Fruit fly (Drosophila melanogaster) whole organism, adult: Measurements from ENCODE around the gene RpS25.
A peak's percentile ranks its signal among the peaks of the same experiment; 100 is the strongest.

ENCODE experiments used
- CG11617 ChIP-seq: fragments of 200-800 bp; sonication (Bioruptor generic); optimal IDR thresholded peaks from 2 replicates; lab custom pipeline; 2017; ENCODE audit warnings: mild to moderate bottlenecking, missing biosample characterization, missing genetic modification reagents, missing genetic modification characterization
- CG12768 ChIP-seq: fragments of 200-800 bp; sonication (Bioruptor generic); optimal IDR thresholded peaks from 2 replicates; lab custom pipeline; 2017; ENCODE audit warnings: missing biosample characterization, missing genetic modification characterization, mild to moderate bottlenecking, moderate library complexity, missing genetic modification reagents
- CG14711 ChIP-seq: fragments of 200-800 bp; sonication (Bioruptor generic); optimal IDR thresholded peaks from 2 replicates; lab custom pipeline; 2018; ENCODE audit warnings: missing biosample characterization, mild to moderate bottlenecking, missing genetic modification characterization, moderate library complexity
- CG1620 ChIP-seq: fragments of 200-800 bp; sonication (Bioruptor generic); optimal IDR thresholded peaks from 2 replicates; lab custom pipeline; 2016; ENCODE audit warnings: missing biosample characterization, missing genetic modification characterization
- CG33017 ChIP-seq: fragments of 200-800 bp; sonication (Bioruptor generic); optimal IDR thresholded peaks from 2 replicates; lab custom pipeline; 2018; ENCODE audit warnings: missing biosample characterization, mild to moderate bottlenecking, missing genetic modification characterization, moderate library complexity
- CG5204 ChIP-seq: fragments of 200-800 bp; sonication (Bioruptor generic); optimal IDR thresholded peaks from 2 replicates; lab custom pipeline; 2016; ENCODE audit warnings: missing biosample characterization, missing genetic modification characterization
- CG7045 ChIP-seq: fragments of 200-800 bp; sonication (Bioruptor generic); optimal IDR thresholded peaks from 2 replicates; lab custom pipeline; 2017; ENCODE audit warnings: missing biosample characterization, mild to moderate bottlenecking, missing genetic modification characterization
- CG7101 ChIP-seq: fragments of 200-800 bp; sonication (Bioruptor generic); optimal IDR thresholded peaks from 2 replicates; lab custom pipeline; 2018; ENCODE audit warnings: missing biosample characterization, mild to moderate bottlenecking, missing genetic modification characterization, moderate library complexity
- Clk ChIP-seq: fragments of 200-800 bp; sonication (Bioruptor generic); optimal IDR thresholded peaks from 2 replicates; lab custom pipeline; 2017; ENCODE audit warnings: missing biosample characterization, missing genetic modification characterization
- Crg-1 ChIP-seq: fragments of 200-800 bp; sonication (Bioruptor generic); optimal IDR thresholded peaks from 2 replicates; lab custom pipeline; 2016; ENCODE audit warnings: missing biosample characterization, missing genetic modification characterization
- Hr96 ChIP-seq: fragments of 200-800 bp; sonication (Bioruptor generic); optimal IDR thresholded peaks from 2 replicates; lab custom pipeline; 2016; ENCODE audit warnings: missing biosample characterization, missing genetic modification characterization
- Mnt ChIP-seq: fragments of 200-800 bp; sonication (Bioruptor generic); optimal IDR thresholded peaks from 2 replicates; lab custom pipeline; 2016; ENCODE audit warnings: missing biosample characterization, mild to moderate bottlenecking, missing genetic modification characterization
- bab1 ChIP-seq: fragments of 200-800 bp; sonication (Bioruptor generic); optimal IDR thresholded peaks from 3 replicates; lab custom pipeline; 2019; ENCODE audit warnings: missing biosample characterization, mild to moderate bottlenecking, missing genetic modification characterization, moderate library complexity
- cic ChIP-seq: fragments of 200-800 bp; sonication (Bioruptor generic); optimal IDR thresholded peaks from 2 replicates; lab custom pipeline; 2017; ENCODE audit warnings: missing biosample characterization, mild to moderate bottlenecking, missing genetic modification characterization, moderate library complexity
- cnc ChIP-seq, 2 experiments: fragments of >200 bp; optimal IDR thresholded peaks; 2 replicates each; lab custom pipeline; 2017
- kay ChIP-seq: fragments of 200-800 bp; sonication (Bioruptor generic); peaks from one replicate; lab custom pipeline; 2016; ENCODE audit warnings: missing biosample characterization, missing genetic modification characterization, borderline replicate concordance
- ovo ChIP-seq: fragments of 200-800 bp; sonication (Bioruptor generic); optimal IDR thresholded peaks from 2 replicates; lab custom pipeline; 2016; ENCODE audit warnings: missing biosample characterization, missing genetic modification characterization
- pad ChIP-seq: fragments of 200-800 bp; sonication (Bioruptor generic); optimal IDR thresholded peaks from 3 replicates; lab custom pipeline; 2017; ENCODE audit warnings: missing biosample characterization, missing genetic modification characterization, mild to moderate bottlenecking, moderate library complexity, missing genetic modification reagents
- tj ChIP-seq: fragments of 200-800 bp; sonication (Bioruptor generic); optimal IDR thresholded peaks from 3 replicates; lab custom pipeline; 2017; ENCODE audit warnings: missing biosample characterization, mild to moderate bottlenecking, missing genetic modification characterization, moderate library complexity
- toe ChIP-seq: fragments of 200-800 bp; sonication (Bioruptor generic); optimal IDR thresholded peaks from 2 replicates; lab custom pipeline; 2016; ENCODE audit warnings: missing biosample characterization, missing genetic modification characterization

RpS25 gene

DNA sequence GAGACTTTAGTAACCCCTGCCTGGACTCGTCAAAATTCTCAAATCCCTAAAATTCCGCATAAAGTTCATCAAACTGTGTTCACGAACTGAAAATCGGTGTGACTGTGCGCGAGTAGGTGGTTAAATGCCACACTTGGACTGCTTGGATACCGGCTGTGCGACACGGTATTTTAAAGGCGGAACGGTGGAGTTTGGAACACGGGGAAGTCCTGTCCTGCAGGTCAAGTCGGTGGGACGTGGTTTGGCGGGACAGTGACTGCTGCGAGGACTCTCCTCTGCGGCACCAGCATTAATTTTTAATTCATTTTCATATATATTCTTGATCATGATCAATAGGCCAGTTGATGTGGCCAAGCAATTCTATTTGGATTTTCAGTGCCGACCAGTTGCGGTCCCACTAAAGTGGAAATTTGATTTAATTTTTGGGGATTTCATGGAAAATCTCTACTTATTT is 18.9 kb upstream of the RpS25 start, which contains the start of the genes Arfip and CG17721:
Arfip (minus strand) TSS at position 96 of the 454 bp plus-strand sequence.
CG17721 (plus strand) TSS at position 223 of the 454 bp plus-strand sequence.
- TF ChIP-seq CG33017 (tag; lab: Kevin White, UChicago) (no peak), Clk (GFP tag; lab: Kevin White, UChicago) (no peak), toe (GFP tag; lab: Kevin White, UChicago) (no peak), CG14711 (no peak), tj (GFP tag; lab: Kevin White, UChicago) (no peak), CG11617 (GFP tag; lab: Kevin White, UChicago) (no peak), CG12768 (GFP tag; lab: Kevin White, UChicago) (no peak), kay (GFP tag; lab: Kevin White, UChicago) (no peak)

DNA sequence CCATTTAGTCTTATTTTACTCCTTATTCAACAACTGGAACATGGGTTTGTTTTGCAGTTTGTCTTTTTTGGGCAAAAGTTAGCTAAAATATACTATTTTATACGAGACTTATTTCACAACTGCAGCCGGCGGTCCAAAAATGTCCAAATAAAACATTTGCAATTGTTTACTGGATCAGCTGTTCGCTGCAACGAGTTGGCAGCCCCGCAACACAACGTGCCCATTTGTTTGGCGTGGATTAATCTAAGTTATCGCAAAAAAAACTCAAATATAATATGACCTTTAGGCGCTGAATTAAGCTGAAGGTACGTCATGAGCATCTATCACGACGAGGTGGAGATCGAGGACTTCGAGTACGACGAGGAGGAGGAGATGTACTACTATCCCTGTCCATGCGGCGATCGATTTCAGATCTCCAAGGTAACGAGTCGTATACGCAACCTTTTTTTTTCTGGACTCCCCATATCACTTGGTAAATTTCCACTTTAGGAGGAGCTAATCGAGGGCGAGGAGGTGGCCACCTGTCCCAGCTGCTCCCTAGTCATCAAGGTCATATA is 15.7 kb upstream of the RpS25 start, which contains the start of the genes CG17187 and Dph3:
CG17187 (minus strand) TSS at position 175 of the 557 bp plus-strand sequence.
Dph3 (plus strand) TSS at position 208 of the 557 bp plus-strand sequence.
- TF ChIP-seq CG33017 (tag; lab: Kevin White, UChicago) = no peak
- no peak for TF ChIP-seq tj (GFP tag; lab: Kevin White, UChicago)
- no peak for TF ChIP-seq CG1620 (GFP tag; lab: Kevin White, UChicago)
- TF ChIP-seq CG11617 (GFP tag; lab: Kevin White, UChicago) = no peak
- TF ChIP-seq toe (GFP tag; lab: Kevin White, UChicago) = no peak
- TF ChIP-seq CG7101 (tag; lab: Kevin White, UChicago) = no peak
- peak; percentile 80 for TF ChIP-seq Mnt (GFP tag; lab: Kevin White, UChicago)
- TF ChIP-seq bab1 (GFP tag; lab: Kevin White, UChicago) = peak; percentile 29
- TF ChIP-seq Clk (GFP tag; lab: Kevin White, UChicago) = no peak
- TF ChIP-seq cic (GFP tag; lab: Kevin White, UChicago) = no peak
- TF ChIP-seq Crg-1 (GFP tag; lab: Kevin White, UChicago) = no peak
- TF ChIP-seq CG12768 (GFP tag; lab: Kevin White, UChicago) = no peak
- TF ChIP-seq cnc (optimal IDR thresholded peaks at IDR 0.05; lab: Kevin White, UChicago) = no peak

DNA sequence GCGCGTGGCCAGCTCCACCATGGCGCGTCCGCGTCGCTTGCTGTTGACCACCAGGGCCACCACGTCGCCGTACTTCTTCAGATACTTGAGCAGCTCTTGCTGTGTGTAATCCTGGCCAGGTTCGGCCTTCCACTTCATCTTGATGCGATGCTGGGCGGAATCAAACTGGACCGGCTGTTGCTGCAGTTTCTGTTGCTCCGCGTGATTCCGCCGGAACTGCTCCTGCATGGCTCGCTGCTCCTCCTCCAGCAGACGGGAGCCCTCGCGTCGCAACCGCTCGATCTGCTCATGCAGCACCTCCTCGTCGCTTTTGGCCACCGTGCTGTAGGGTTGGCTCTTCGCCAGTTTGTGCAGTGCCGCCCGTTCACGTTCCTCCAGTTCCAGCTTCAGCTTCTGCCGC is 14.9 kb upstream of the RpS25 start:
- no peak for TF ChIP-seq CG5204
- no peak for TF ChIP-seq CG14711
- no peak for TF ChIP-seq Clk (GFP tag; lab: Kevin White, UChicago)
- TF ChIP-seq Mnt (GFP tag; lab: Kevin White, UChicago) = no peak
- no peak for TF ChIP-seq CG7101 (tag; lab: Kevin White, UChicago)
- no peak for TF ChIP-seq CG12768 (GFP tag; lab: Kevin White, UChicago)
- TF ChIP-seq pad (GFP tag; lab: Kevin White, UChicago) = no peak
- TF ChIP-seq Crg-1 (GFP tag; lab: Kevin White, UChicago) = no peak
- no peak for TF ChIP-seq Hr96 (GFP tag; lab: Kevin White, UChicago)

dm6 chr3R:11230392-11230791 is 14.3 kb upstream of the RpS25 start, which contains the start of gene GCC88:
Gene GCC88, minus strand, starts transcription at chr3R:11230600.
- TF ChIP-seq CG14711 = no peak
- no peak for TF ChIP-seq bab1 (GFP tag; lab: Kevin White, UChicago)
- TF ChIP-seq cnc (optimal IDR thresholded peaks at IDR 0.05; lab: Kevin White, UChicago) = no peak
- no peak for TF ChIP-seq cic (GFP tag; lab: Kevin White, UChicago)
- TF ChIP-seq ovo = no peak
- no peak for TF ChIP-seq CG33017 (tag; lab: Kevin White, UChicago)
- no peak for TF ChIP-seq toe (GFP tag; lab: Kevin White, UChicago)
- TF ChIP-seq Hr96 (GFP tag; lab: Kevin White, UChicago) = no peak
- no peak for TF ChIP-seq CG7101 (tag; lab: Kevin White, UChicago)

DNA sequence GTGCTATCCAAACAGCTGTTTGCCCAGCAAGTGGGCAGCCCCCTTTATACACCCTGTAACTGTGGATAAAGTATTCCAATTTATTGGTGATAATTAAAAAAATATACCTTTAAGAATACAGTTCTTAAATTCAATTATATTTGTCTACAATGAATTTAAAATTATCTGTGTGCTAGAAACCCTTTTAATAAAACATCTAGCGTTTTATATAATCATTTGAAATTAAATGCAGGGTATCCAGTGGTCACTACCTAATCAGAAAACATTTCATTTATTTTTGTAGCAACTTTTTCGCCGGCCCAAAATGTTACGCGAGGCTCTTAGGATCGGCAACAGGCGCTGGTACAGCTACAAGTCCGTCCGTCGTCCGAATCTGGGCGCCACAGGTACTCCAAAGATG is 10.4 kb upstream of the RpS25 start, which contains the start of gene CG17726:
CG17726 (plus strand) TSS at position 267 of the 400 bp plus-strand sequence.
- no peak for TF ChIP-seq toe (GFP tag; lab: Kevin White, UChicago)
- TF ChIP-seq CG7101 (tag; lab: Kevin White, UChicago) = peak; percentile 99
- TF ChIP-seq ovo = peak; percentile 87
- peak; percentile 92 for TF ChIP-seq Crg-1 (GFP tag; lab: Kevin White, UChicago)
- no peak for TF ChIP-seq Hr96 (GFP tag; lab: Kevin White, UChicago)
- TF ChIP-seq cnc (optimal IDR thresholded peaks at IDR 0.05; lab: Kevin White, UChicago) = no peak
- peak; percentile 91 for TF ChIP-seq CG7045 (GFP tag; lab: Kevin White, UChicago)
- peak; percentile 97 for TF ChIP-seq CG14711
- TF ChIP-seq Mnt (GFP tag; lab: Kevin White, UChicago) = peak; percentile 69
- peak; percentile 98 for TF ChIP-seq bab1 (GFP tag; lab: Kevin White, UChicago)
- no peak for TF ChIP-seq CG5204
- TF ChIP-seq pad (GFP tag; lab: Kevin White, UChicago) = peak; percentile 66
- peak; percentile 99 for TF ChIP-seq CG33017 (tag; lab: Kevin White, UChicago)
- no peak for TF ChIP-seq Clk (GFP tag; lab: Kevin White, UChicago)
- TF ChIP-seq CG1620 (GFP tag; lab: Kevin White, UChicago) = peak; percentile 87
- peak; percentile 89 for TF ChIP-seq CG12768 (GFP tag; lab: Kevin White, UChicago)
- TF ChIP-seq CG11617 (GFP tag; lab: Kevin White, UChicago) = peak; percentile 95
- peak; percentile 62 for TF ChIP-seq cic (GFP tag; lab: Kevin White, UChicago)
- TF ChIP-seq kay (GFP tag; lab: Kevin White, UChicago) = no peak
- TF ChIP-seq tj (GFP tag; lab: Kevin White, UChicago) = peak; percentile 68

- TF ChIP-seq cnc (optimal IDR thresholded peaks at IDR 0.05; lab: Kevin White, UChicago) = no peak
- no peak for TF ChIP-seq Hr96 (GFP tag; lab: Kevin White, UChicago)
- no peak for TF ChIP-seq bab1 (GFP tag; lab: Kevin White, UChicago)
- no peak for TF ChIP-seq toe (GFP tag; lab: Kevin White, UChicago)
- no peak for TF ChIP-seq ovo
- no peak for TF ChIP-seq pad (GFP tag; lab: Kevin White, UChicago)
- TF ChIP-seq Crg-1 (GFP tag; lab: Kevin White, UChicago) = no peak
- TF ChIP-seq CG7045 (GFP tag; lab: Kevin White, UChicago) = no peak
- no peak for TF ChIP-seq CG5204
- TF ChIP-seq CG12768 (GFP tag; lab: Kevin White, UChicago) = no peak
- no peak for TF ChIP-seq tj (GFP tag; lab: Kevin White, UChicago)
- no peak for TF ChIP-seq CG14711
- no peak for TF ChIP-seq CG33017 (tag; lab: Kevin White, UChicago)
- TF ChIP-seq CG11617 (GFP tag; lab: Kevin White, UChicago) = no peak
- TF ChIP-seq kay (GFP tag; lab: Kevin White, UChicago) = no peak
- TF ChIP-seq cic (GFP tag; lab: Kevin White, UChicago) = no peak
- TF ChIP-seq CG7101 (tag; lab: Kevin White, UChicago) = no peak
- no peak for TF ChIP-seq Clk (GFP tag; lab: Kevin White, UChicago)
Observed at dm6 chr3R:11225220-11225619, 9.1 kb upstream of the RpS25 start, which contains the start of gene scpr-C. Gene scpr-C, plus strand, starts transcription at chr3R:11225520.
